Worm (Caenorhabditis elegans) whole organism, early embryonic: ENCODE results near the gene ZK783.7.

Source experiments
- F13C5.2 ChIP-seq: sonication (generic microtip); optimal IDR thresholded peaks from 2 replicates; lab custom pipeline; 2017; ENCODE audit warnings: mild to moderate bottlenecking, missing genetic modification characterization, inconsistent platforms, missing compliant biosample characterization
- aly-1 ChIP-seq: sonication (generic microtip); optimal IDR thresholded peaks from 2 replicates; lab custom pipeline; 2016; ENCODE audit warnings: missing genetic modification characterization, missing compliant biosample characterization
- ama-1 ChIP-seq: fragments of 150-350 bp; optimal IDR thresholded peaks from 2 replicates; lab custom pipeline; 2014
- ceh-36 ChIP-seq: sonication (generic microtip); optimal IDR thresholded peaks from 2 replicates; lab custom pipeline; 2016; ENCODE audit warnings: missing genetic modification characterization, inconsistent platforms, missing compliant biosample characterization
- ets-7 ChIP-seq: sonication (generic microtip); optimal IDR thresholded peaks from 2 replicates; lab custom pipeline; 2016; ENCODE audit warnings: missing genotype, missing genetic modification characterization, missing compliant biosample characterization
- flt-1 ChIP-seq: fragments of 200-800 bp; sonication (Bioruptor generic); IDR thresholded peaks from 2 replicates; pipeline ENCODE4 v1.3.6; 2022; ENCODE audit warnings: missing genetic modification characterization, missing compliant biosample characterization
- hmg-4 ChIP-seq: fragments of 200-800 bp; sonication (Bioruptor generic); optimal IDR thresholded peaks from 2 replicates; lab custom pipeline; 2018; ENCODE audit warnings: mild to moderate bottlenecking, missing genetic modification characterization, missing compliant biosample characterization
- pes-1 ChIP-seq: fragments of 200-800 bp; sonication (Bioruptor generic); IDR thresholded peaks from 2 replicates; pipeline ENCODE4 v1.3.6; 2022; ENCODE audit warnings: missing genetic modification reagents, missing genetic modification characterization, missing compliant biosample characterization
- tbx-11 ChIP-seq: fragments of 200-800 bp; sonication (Bioruptor generic); IDR thresholded peaks from 2 replicates; pipeline ENCODE4 v1.3.6; 2022; ENCODE audit warnings: missing genetic modification characterization, missing compliant biosample characterization
- tbx-37 ChIP-seq: fragments of 200-800 bp; sonication (Bioruptor generic); conservative IDR thresholded peaks from 2 replicates; pipeline ENCODE4 v1.3.6; 2022; ENCODE audit warnings: missing genetic modification reagents, missing genetic modification characterization, missing compliant biosample characterization
- tra-4 ChIP-seq: sonication (generic microtip); optimal IDR thresholded peaks from 2 replicates; lab custom pipeline; 2017; ENCODE audit warnings: missing genetic modification characterization, missing compliant biosample characterization

ce11 chrIII:7661162-7661561 lies 4.6 kb downstream of the ZK783.7 start:
- TF ChIP-seq pes-1 (no peak), flt-1 (GFP tag; lab: Robert Waterston, UW) (no peak), F13C5.2 (no peak), ets-7 (no peak), tbx-37 (GFP tag; lab: Robert Waterston, UW) (no peak), tbx-11 (no peak), ama-1 (lab: Kevin White, UChicago) (no peak), aly-1 (no peak), tra-4 (tag; lab: Kevin White, UChicago) (no peak), hmg-4 (GFP tag; lab: Kevin White, UChicago) (no peak), ceh-36 (tag; lab: Kevin White, UChicago) (no peak)
